Fruit fly (Drosophila melanogaster): ENCODE results near the gene kst.

Gene kst

dm6 chr3L:3394854-3395723 lies 58.4 kb downstream of the kst start:
- TF ChIP-seq Meics (GFP tag; optimal IDR thresholded peaks at IDR 0.05) (peak; percentile 56), eyg (GFP tag; optimal IDR thresholded peaks at IDR 0.05) (peak; percentile 7), chn (GFP tag; optimal IDR thresholded peaks at IDR 0.05) (peak; percentile 98), CG14441 (GFP tag; IDR thresholded peaks at IDR 0.05) (peak; percentile 87), chif (GFP tag; optimal IDR thresholded peaks at IDR 0.05) (peak; percentile 96 to 98), ERR (GFP tag; optimal IDR thresholded peaks at IDR 0.05) (peak; percentile 87), Elba2 (GFP tag; optimal IDR thresholded peaks at IDR 0.05) (peak; percentile 86), CG4328 (GFP tag; optimal IDR thresholded peaks at IDR 0.05) (peak; percentile 32), zen2 (GFP tag; IDR thresholded peaks at IDR 0.05; ENCODE audit: partially characterized antibody) (no peak), CG4360 (GFP tag; IDR thresholded peaks at IDR 0.05) (peak; percentile 95), pfk (GFP tag; optimal IDR thresholded peaks at IDR 0.05) (no peak), Lpt (GFP tag; optimal IDR thresholded peaks at IDR 0.05) (no peak), br (optimal IDR thresholded peaks at IDR 0.05) (no peak), NC2α (GFP tag; optimal IDR thresholded peaks at IDR 0.05) (peak; percentile 92), D19A (tag; optimal IDR thresholded peaks at IDR 0.05) (peak; percentile 78), CG16863 (GFP tag; optimal IDR thresholded peaks at IDR 0.05) (peak; percentile 93), CG17328 (GFP tag; IDR thresholded peaks at IDR 0.05) (peak; percentile 98), CG4282 (GFP tag; optimal IDR thresholded peaks at IDR 0.05) (peak; percentile 72), pros (GFP tag; optimal IDR thresholded peaks at IDR 0.05) (peak; percentile 99), CG43689 (GFP tag; IDR thresholded peaks at IDR 0.05) (peak; percentile 72), Camta (GFP tag; optimal IDR thresholded peaks at IDR 0.05) (peak; percentile 94), sqz (GFP tag; optimal IDR thresholded peaks at IDR 0.05) (peak; percentile 49), CG12104 (GFP tag; optimal IDR thresholded peaks at IDR 0.05) (peak; percentile 69), oc (tag; optimal IDR thresholded peaks at IDR 0.05) (peak; percentile 89), CG17612 (GFP tag; IDR thresholded peaks at IDR 0.05) (peak; percentile 44; the same call in 1 of the 2 replicates), gcm2 (GFP tag; optimal IDR thresholded peaks at IDR 0.05) (peak; percentile 85), bbx (GFP tag; IDR thresholded peaks at IDR 0.05; ENCODE audit: partially characterized antibody) (no peak; the same call in 1 of the 2 replicates), lbe (GFP tag; optimal IDR thresholded peaks at IDR 0.05) (peak; percentile 92), al (GFP tag; IDR thresholded peaks at IDR 0.05) (no peak), CG6654 (GFP tag; optimal IDR thresholded peaks at IDR 0.05) (peak; percentile 82), MESR4 (GFP tag; optimal IDR thresholded peaks at IDR 0.05) (peak; percentile 38), Pdp1 (GFP tag; optimal IDR thresholded peaks at IDR 0.05) (peak; percentile 82 to 90), lov (optimal IDR thresholded peaks at IDR 0.05) (no peak), lov (GFP tag; IDR thresholded peaks at IDR 0.05) (peak; percentile 98), CG11398 (GFP tag; optimal IDR thresholded peaks at IDR 0.05) (peak; percentile 91), bcd (GFP tag; optimal IDR thresholded peaks at IDR 0.05) (peak; percentile 83), z (GFP tag; IDR thresholded peaks at IDR 0.05) (peak; percentile 67; the same call in 2 of the 3 replicates), gfzf (GFP tag; optimal IDR thresholded peaks at IDR 0.05) (peak; percentile 7), CG7271 (tag; optimal IDR thresholded peaks at IDR 0.05) (peak; percentile 69), nom (GFP tag; optimal IDR thresholded peaks at IDR 0.05) (peak; percentile 89), CG12071 (GFP tag; optimal IDR thresholded peaks at IDR 0.05) (peak; percentile 37), CG6683 (GFP tag; optimal IDR thresholded peaks at IDR 0.05) (no peak), CG12744 (GFP tag; optimal IDR thresholded peaks at IDR 0.05) (peak; percentile 76), pan (optimal IDR thresholded peaks at IDR 0.05) (peak in 1 of 2 experiments; percentile 68), pan (GFP tag; optimal IDR thresholded peaks at IDR 0.05 in 1 of 2, IDR thresholded peaks at IDR 0.05 in 1 of 2) (peak; percentile 71 to 80), CG1233 (GFP tag; optimal IDR thresholded peaks at IDR 0.05) (peak; percentile 58), ase (GFP tag; IDR thresholded peaks at IDR 0.05) (peak; percentile 84), B-H2 (GFP tag; optimal IDR thresholded peaks at IDR 0.05) (no peak), Doc3 (GFP tag; IDR thresholded peaks at IDR 0.05; ENCODE audit: partially characterized antibody) (no peak)
